Fruit fly (Drosophila melanogaster) whole organism, embryonic: Measurements from ENCODE around the gene DIP1.

Experiments used
- BtbVII ChIP-seq: fragments of 200-800 bp; sonication (Bioruptor generic); optimal IDR thresholded peaks from 3 replicates; lab custom pipeline; 2017; ENCODE audit warnings: missing biosample characterization, mild to moderate bottlenecking, missing genetic modification characterization
- CG10431 ChIP-seq: fragments of 200-800 bp; sonication (Bioruptor generic); optimal IDR thresholded peaks from 3 replicates; lab custom pipeline; 2018; ENCODE audit warnings: missing biosample characterization, mild to moderate bottlenecking, missing genetic modification characterization
- CG12236 ChIP-seq: fragments of 200-800 bp; sonication (Bioruptor generic); optimal IDR thresholded peaks from 2 replicates; lab custom pipeline; 2016; ENCODE audit warnings: missing biosample characterization, missing genetic modification characterization
- CG2116 ChIP-seq: fragments of 200-800 bp; sonication (Bioruptor generic); optimal IDR thresholded peaks from 3 replicates; lab custom pipeline; 2018; ENCODE audit warnings: missing biosample characterization, mild to moderate bottlenecking, missing genetic modification characterization
- CG30431 ChIP-seq: fragments of 200-800 bp; sonication (Bioruptor generic); optimal IDR thresholded peaks from 2 replicates; lab custom pipeline; 2017; ENCODE audit warnings: missing biosample characterization, missing genetic modification characterization
- CG31388 ChIP-seq: fragments of 200-800 bp; sonication (Bioruptor generic); optimal IDR thresholded peaks from 2 replicates; lab custom pipeline; 2016; ENCODE audit warnings: missing biosample characterization, missing genetic modification characterization
- CG5245 ChIP-seq: fragments of 200-800 bp; sonication (Bioruptor generic); optimal IDR thresholded peaks from 3 replicates; lab custom pipeline; 2016; ENCODE audit warnings: missing biosample characterization, missing genetic modification characterization
- CG8290 ChIP-seq, 3 experiments: fragments of 200-800 bp; sonication (Bioruptor generic); optimal IDR thresholded peaks; 2 replicates each; lab custom pipeline; 2016 to 2019; ENCODE audit warnings: missing biosample characterization in 3 of 3, missing genetic modification characterization in 3 of 3, mild to moderate bottlenecking in 2 of 3, moderate library complexity in 1 of 3
- CTCF ChIP-seq: fragments of 200-800 bp; sonication (Bioruptor generic); optimal IDR thresholded peaks from 2 replicates; lab custom pipeline; 2017; ENCODE audit warnings: missing biosample characterization, mild to moderate bottlenecking, missing genetic modification characterization, moderate library complexity
- Camta ChIP-seq: fragments of 200-800 bp; sonication (Bioruptor generic); optimal IDR thresholded peaks from 2 replicates; lab custom pipeline; 2016; ENCODE audit warnings: missing biosample characterization, missing genetic modification characterization
- Dbx ChIP-seq: fragments of 200-800 bp; sonication (Bioruptor generic); IDR thresholded peaks from 3 replicates; pipeline ENCODE4 v1.3.6; 2022; ENCODE audit warnings: missing biosample characterization, missing genetic modification characterization
- Doc2 ChIP-seq: fragments of 200-800 bp; sonication (Bioruptor generic); IDR thresholded peaks from 2 replicates; pipeline ENCODE4 v1.3.6; 2022; ENCODE audit warnings: missing biosample characterization, missing genetic modification characterization
- Drgx ChIP-seq: fragments of 200-800 bp; sonication (Bioruptor generic); IDR thresholded peaks from 2 replicates; pipeline ENCODE4 v1.3.6; 2022; ENCODE audit warnings: missing biosample characterization, missing genetic modification characterization
- Fer3 ChIP-seq: fragments of 200-800 bp; sonication (Bioruptor generic); optimal IDR thresholded peaks from 2 replicates; lab custom pipeline; 2018; ENCODE audit warnings: missing biosample characterization, mild to moderate bottlenecking, missing genetic modification characterization, moderate library complexity
- H2.0 ChIP-seq: fragments of 200-800 bp; sonication (Bioruptor generic); IDR thresholded peaks from 2 replicates; pipeline ENCODE4 v1.3.6; 2022; ENCODE audit warnings: missing biosample characterization, missing genetic modification characterization
- HLH4C ChIP-seq: fragments of 200-800 bp; sonication (Bioruptor generic); IDR thresholded peaks from 3 replicates; pipeline ENCODE4 v1.3.6; 2022; ENCODE audit warnings: missing biosample characterization, missing genetic modification characterization; ENCODE audit not compliant: partially characterized antibody
- HLH54F ChIP-seq: fragments of 200-800 bp; sonication (Bioruptor generic); optimal IDR thresholded peaks from 3 replicates; lab custom pipeline; 2016; ENCODE audit warnings: missing biosample characterization, missing genetic modification characterization
- Hr3 ChIP-seq: fragments of 200-800 bp; sonication (Bioruptor generic); optimal IDR thresholded peaks from 3 replicates; lab custom pipeline; 2016; ENCODE audit warnings: missing biosample characterization, missing genetic modification characterization
- NC2β ChIP-seq: fragments of 200-800 bp; sonication (Bioruptor generic); optimal IDR thresholded peaks from 2 replicates; lab custom pipeline; 2016; ENCODE audit warnings: missing biosample characterization, missing genetic modification characterization
- NK7.1 ChIP-seq: fragments of 200-800 bp; sonication (Bioruptor generic); optimal IDR thresholded peaks from 3 replicates; lab custom pipeline; 2016; ENCODE audit warnings: missing biosample characterization, missing genetic modification characterization
- Nf-YA ChIP-seq: fragments of 200-800 bp; sonication (Bioruptor generic); IDR thresholded peaks from 2 replicates; pipeline ENCODE4 v1.3.6; 2022; ENCODE audit warnings: missing biosample characterization, missing genetic modification characterization
- Nf-YC ChIP-seq: fragments of 200-800 bp; optimal IDR thresholded peaks from 3 replicates; lab custom pipeline; 2019; ENCODE audit warnings: missing biosample characterization, mild to moderate bottlenecking, missing genetic modification characterization, moderate library complexity
- Sin3A ChIP-seq: fragments of >200 bp; optimal IDR thresholded peaks from 2 replicates; lab custom pipeline; 2018
- Sox102F ChIP-seq: fragments of 200-800 bp; sonication (Bioruptor generic); optimal IDR thresholded peaks from 2 replicates; lab custom pipeline; 2018; ENCODE audit warnings: missing biosample characterization, mild to moderate bottlenecking, missing genetic modification characterization, moderate library complexity
- Ssrp ChIP-seq: fragments of 200-800 bp; sonication (Bioruptor generic); optimal IDR thresholded peaks from 2 replicates; lab custom pipeline; 2018; ENCODE audit warnings: missing biosample characterization, mild to moderate bottlenecking, missing genetic modification characterization, moderate library complexity
- ash1 ChIP-seq: fragments of 200-800 bp; sonication (Bioruptor generic); optimal IDR thresholded peaks from 2 replicates; lab custom pipeline; 2018; ENCODE audit warnings: missing biosample characterization, mild to moderate bottlenecking, missing genetic modification characterization
- bcd ChIP-seq: fragments of 200-800 bp; sonication (Bioruptor generic); optimal IDR thresholded peaks from 2 replicates; lab custom pipeline; 2017; ENCODE audit warnings: missing biosample characterization, mild to moderate bottlenecking, missing genetic modification characterization
- chinmo ChIP-seq: fragments of 200-800 bp; sonication (Bioruptor generic); IDR thresholded peaks from 4 replicates; pipeline ENCODE4 v1.3.6; 2022; ENCODE audit warnings: missing biosample characterization, missing genetic modification characterization; ENCODE audit not compliant: partially characterized antibody
- corto ChIP-seq: fragments of 200-800 bp; sonication (Bioruptor generic); optimal IDR thresholded peaks from 2 replicates; lab custom pipeline; 2016; ENCODE audit warnings: missing biosample characterization, mild to moderate bottlenecking, missing genetic modification characterization, moderate library complexity
- crol ChIP-seq: fragments of 200-800 bp; sonication (Bioruptor generic); IDR thresholded peaks from 2 replicates; pipeline ENCODE4 v1.3.6; 2022; ENCODE audit warnings: missing biosample characterization, missing genetic modification characterization
- crp ChIP-seq, 2 experiments: fragments of 200-800 bp; sonication (Bioruptor generic); optimal IDR thresholded peaks; 2 replicates in 1 of 2; 3 replicates in 1 of 2; lab custom pipeline; 2017; ENCODE audit warnings: missing biosample characterization in 2 of 2, missing genetic modification characterization in 2 of 2, mild to moderate bottlenecking in 1 of 2, moderate library complexity in 1 of 2
- cwo ChIP-seq: fragments of 200-800 bp; sonication (Bioruptor generic); optimal IDR thresholded peaks from 3 replicates; lab custom pipeline; 2017; ENCODE audit warnings: missing biosample characterization, missing genetic modification characterization, mild to moderate bottlenecking, moderate library complexity, missing genetic modification reagents
- danr ChIP-seq: fragments of 200-800 bp; sonication (Bioruptor generic); IDR thresholded peaks from 2 replicates; pipeline ENCODE4 v1.3.6; 2022; ENCODE audit warnings: missing biosample characterization, missing genetic modification characterization
- dpn ChIP-seq, 2 experiments: fragments of 200-800 bp; sonication (Bioruptor generic); optimal IDR thresholded peaks; 3 replicates each; lab custom pipeline; 2016; ENCODE audit warnings: missing biosample characterization in 2 of 2, missing genetic modification characterization in 2 of 2
- en ChIP-seq: fragments of 200-800 bp; sonication (Bioruptor generic); optimal IDR thresholded peaks from 2 replicates; lab custom pipeline; 2016; ENCODE audit warnings: missing biosample characterization, missing genetic modification characterization
- gsb-n ChIP-seq: fragments of 200-800 bp; sonication (Bioruptor generic); optimal IDR thresholded peaks from 3 replicates; lab custom pipeline; 2018; ENCODE audit warnings: missing biosample characterization, mild to moderate bottlenecking, missing genetic modification characterization
- hbn ChIP-seq: fragments of 200-800 bp; sonication (Bioruptor generic); IDR thresholded peaks from 2 replicates; pipeline ENCODE4 v1.3.6; 2022; ENCODE audit warnings: missing biosample characterization, missing genetic modification characterization; ENCODE audit not compliant: partially characterized antibody
- knrl ChIP-seq: fragments of 200-800 bp; sonication (Bioruptor generic); IDR thresholded peaks from 3 replicates; pipeline ENCODE4 v1.3.6; 2022; ENCODE audit warnings: missing biosample characterization, missing genetic modification characterization; ENCODE audit not compliant: partially characterized antibody
- mam ChIP-seq: fragments of 200-800 bp; sonication (Bioruptor generic); optimal IDR thresholded peaks from 3 replicates; lab custom pipeline; 2016; ENCODE audit warnings: missing biosample characterization, missing genetic modification characterization
- nerfin-1 ChIP-seq: fragments of 200-800 bp; sonication (Bioruptor generic); optimal IDR thresholded peaks from 3 replicates; lab custom pipeline; 2019; ENCODE audit warnings: missing biosample characterization, mild to moderate bottlenecking, missing genetic modification characterization, moderate library complexity
- prd ChIP-seq, 3 experiments: fragments of >200 bp in 2 of 3; fragments of 200-800 bp in 1 of 3; sonication (Bioruptor generic) in 1 of 3; optimal IDR thresholded peaks in 2 of 3; IDR thresholded peaks in 1 of 3; 2 replicates in 2 of 3; 3 replicates in 1 of 3; pipeline versions ENCODE4 v1.3.6 to Lab custom; 2017 to 2022; ENCODE audit warnings: missing biosample characterization in 1 of 3, missing genetic modification characterization in 1 of 3
- pros ChIP-seq: fragments of 200-800 bp; sonication (Bioruptor generic); optimal IDR thresholded peaks from 3 replicates; lab custom pipeline; 2019; ENCODE audit warnings: missing biosample characterization, mild to moderate bottlenecking, missing genetic modification characterization, moderate library complexity
- sens ChIP-seq: fragments of 200-800 bp; sonication (Bioruptor generic); peaks from one replicate; lab custom pipeline; 2016; ENCODE audit warnings: missing biosample characterization, missing genetic modification characterization
- sim ChIP-seq: fragments of 200-800 bp; sonication (Bioruptor generic); IDR thresholded peaks from 2 replicates; pipeline ENCODE4 v1.3.6; 2022; ENCODE audit warnings: missing biosample characterization, missing genetic modification characterization
- trem ChIP-seq: fragments of 200-800 bp; optimal IDR thresholded peaks from 3 replicates; lab custom pipeline; 2019; ENCODE audit warnings: missing biosample characterization, mild to moderate bottlenecking, missing genetic modification characterization, moderate library complexity
- ttk ChIP-seq: fragments of 200-800 bp; sonication (Bioruptor generic); IDR thresholded peaks from 2 replicates; pipeline ENCODE4 v2.1.2; 2022; ENCODE audit warnings: missing biosample characterization, missing genetic modification characterization
- wdn ChIP-seq: fragments of 200-800 bp; sonication (Bioruptor generic); IDR thresholded peaks from 2 replicates; pipeline ENCODE4 v1.3.6; 2022; ENCODE audit warnings: missing biosample characterization, missing genetic modification characterization
- zfh2 ChIP-seq: fragments of 200-800 bp; sonication (Bioruptor generic); optimal IDR thresholded peaks from 2 replicates; lab custom pipeline; 2016; ENCODE audit warnings: missing biosample characterization, missing genetic modification characterization

The DIP1 gene

DNA sequence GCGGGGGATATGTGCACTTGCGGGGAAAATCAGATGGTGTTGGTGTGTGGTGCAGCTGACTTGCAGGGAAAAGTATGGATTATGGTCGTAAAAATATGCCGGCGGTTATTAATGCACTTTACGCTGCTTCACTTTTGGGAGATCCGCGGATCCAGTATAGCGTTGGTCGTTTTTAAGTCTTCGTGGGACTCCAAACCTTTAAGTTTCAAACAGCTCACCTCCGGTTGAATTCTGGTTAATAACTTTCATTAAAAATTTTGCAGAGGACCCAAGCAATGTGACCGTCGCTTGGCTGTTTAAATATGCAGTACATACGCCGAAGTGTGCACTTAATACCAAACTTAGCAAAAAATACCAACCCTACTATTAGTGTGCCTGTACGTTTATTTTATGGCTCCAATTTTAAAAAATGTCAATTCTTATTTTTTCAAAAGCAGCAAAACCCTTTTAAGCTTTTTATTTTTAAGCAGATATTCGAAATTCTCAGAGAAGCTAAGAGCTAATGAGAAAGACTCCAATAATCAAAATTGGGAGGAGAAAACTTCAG is 24.9 kb downstream of the DIP1 start, which contains the start of gene GCS2alpha (continued):
- TF ChIP-seq crp (GFP tag; optimal IDR thresholded peaks at IDR 0.05; lab: Kevin White, UChicago) = peak in 1 of 2 experiments; percentile 32
- TF ChIP-seq CG30431 (GFP tag; lab: Kevin White, UChicago) = no peak
- TF ChIP-seq danr (GFP tag; lab: Robert Waterston, UW) = no peak
- TF ChIP-seq corto (GFP tag; lab: Kevin White, UChicago) = no peak
- TF ChIP-seq CTCF (GFP tag; lab: Kevin White, UChicago) = no peak
- no peak for TF ChIP-seq en (GFP tag; lab: Kevin White, UChicago)
- no peak for TF ChIP-seq crol (GFP tag; lab: Robert Waterston, UW)

DNA sequence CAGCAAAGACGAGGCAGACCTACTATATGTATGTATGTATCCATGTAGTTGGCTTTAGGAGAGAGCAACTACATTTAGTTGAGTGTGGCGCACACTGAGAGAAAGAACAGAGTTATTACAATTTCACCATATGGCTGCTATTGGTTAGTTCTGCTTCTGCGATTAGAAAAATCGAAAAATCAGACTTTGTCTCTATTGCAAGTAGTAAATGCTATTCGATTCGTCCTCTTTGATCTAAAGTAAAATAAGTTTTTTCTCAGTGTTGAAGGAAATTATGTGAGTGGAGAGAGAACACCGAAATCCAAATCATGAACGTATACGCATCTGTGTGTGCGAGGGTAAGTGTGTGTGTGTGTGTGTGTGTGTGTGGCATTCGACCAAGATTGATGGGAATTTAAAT is 36.0 kb downstream of the DIP1 start:
- peak; percentile 63 for TF ChIP-seq HLH54F (GFP tag; lab: Kevin White, UChicago)
- 0 out of 2 replicates have a peak, but pooled peaks have one; percentile 30 for TF ChIP-seq wdn
- peak; percentile 78 for TF ChIP-seq Hr3 (GFP tag; lab: Kevin White, UChicago)
- peak; percentile 79 for TF ChIP-seq mam
- TF ChIP-seq Drgx (GFP tag; lab: Robert Waterston, UW) = peak; percentile 91
- TF ChIP-seq nerfin-1 = peak; percentile 83
- TF ChIP-seq pros (GFP tag; lab: Kevin White, UChicago) = no peak
- TF ChIP-seq H2.0 = peak; percentile 63
- peak; percentile 80 for TF ChIP-seq gsb-n (tag; lab: Kevin White, UChicago)
- peak; percentile 65 for TF ChIP-seq CG31388 (GFP tag; lab: Kevin White, UChicago)
- TF ChIP-seq Dbx (GFP tag; lab: Robert Waterston, UW) = no peak
- peak; percentile 24 for TF ChIP-seq CG2116 (GFP tag; lab: Kevin White, UChicago)
- TF ChIP-seq zfh2 (GFP tag; lab: Kevin White, UChicago) = peak; percentile 33
- TF ChIP-seq knrl (GFP tag; lab: Robert Waterston, UW) = no peak
- peak; percentile 97 for TF ChIP-seq sens (GFP tag; lab: Kevin White, UChicago)
- TF ChIP-seq CG10431 (GFP tag; lab: Kevin White, UChicago) = peak; percentile 30
- TF ChIP-seq HLH4C (GFP tag; lab: Robert Waterston, UW) = no peak
- peak; percentile 39 for TF ChIP-seq Nf-YC (tag; lab: Kevin White, UChicago)
- no peak for TF ChIP-seq Doc2
- peak; percentile 75 for TF ChIP-seq ttk (GFP tag; lab: Robert Waterston, UW)
- peak; percentile 49 for TF ChIP-seq cwo (GFP tag; lab: Kevin White, UChicago)
- peak; percentile 86 for TF ChIP-seq trem (tag; lab: Kevin White, UChicago)
- peak; percentile 68; the same call in 1 of the 2 replicates for TF ChIP-seq sim (GFP tag; lab: Robert Waterston, UW)
- TF ChIP-seq CG8290 (GFP tag; optimal IDR thresholded peaks at IDR 0.05; lab: Kevin White, UChicago) = peak; percentile 41
- peak in 1 of 2 experiments; percentile 82 for TF ChIP-seq CG8290 (tag; optimal IDR thresholded peaks at IDR 0.05; lab: Kevin White, UChicago)
- peak; percentile 68 for TF ChIP-seq Nf-YA (GFP tag; lab: Robert Waterston, UW)
- peak; percentile 81 for TF ChIP-seq NC2β (GFP tag; lab: Kevin White, UChicago)
- peak; percentile 83 for TF ChIP-seq CG5245
- TF ChIP-seq bcd = peak; percentile 81
- peak; percentile 78 to 83 for TF ChIP-seq dpn (GFP tag; optimal IDR thresholded peaks at IDR 0.05; lab: Kevin White, UChicago)
- no peak for TF ChIP-seq hbn (GFP tag; lab: Robert Waterston, UW)
- peak; percentile 67 for TF ChIP-seq Camta (GFP tag; lab: Kevin White, UChicago)
- TF ChIP-seq Sox102F (GFP tag; lab: Kevin White, UChicago) = peak; percentile 87
- peak; percentile 73 for TF ChIP-seq Fer3 (tag; lab: Kevin White, UChicago)
- TF ChIP-seq Ssrp (tag; lab: Kevin White, UChicago) = peak; percentile 83
- peak; percentile 61 for TF ChIP-seq BtbVII
- no peak for TF ChIP-seq chinmo (GFP tag; lab: Robert Waterston, UW)
- TF ChIP-seq NK7.1 (GFP tag; lab: Kevin White, UChicago) = peak; percentile 47
- no peak for TF ChIP-seq prd (optimal IDR thresholded peaks at IDR 0.05; lab: Kevin White, UChicago)
- TF ChIP-seq prd (GFP tag; IDR thresholded peaks at IDR 0.05; lab: Robert Waterston, UW) = peak; percentile 95
- TF ChIP-seq ash1 (GFP tag; lab: Kevin White, UChicago) = no peak
- TF ChIP-seq Sin3A (lab: Kevin White, UChicago) = no peak
- TF ChIP-seq CG12236 (GFP tag; lab: Kevin White, UChicago) = peak; percentile 69
